Worm (Caenorhabditis elegans) whole organism, midembryonic: ENCODE results near the gene exos-4.2.

Source experiments
- T22C8.4 ChIP-seq: fragments of 200-800 bp; sonication (Bioruptor generic); IDR thresholded peaks from 2 replicates; pipeline ENCODE4 v1.3.6; 2022; ENCODE audit warnings: missing genetic modification characterization, missing compliant biosample characterization
- cog-1 ChIP-seq: sonication (generic microtip); optimal IDR thresholded peaks from 2 replicates; lab custom pipeline; 2016; ENCODE audit warnings: missing genetic modification characterization, missing compliant biosample characterization
- flt-1 ChIP-seq: fragments of 200-800 bp; sonication (Bioruptor generic); IDR thresholded peaks from 2 replicates; pipeline ENCODE4 v1.3.6; 2022; ENCODE audit warnings: missing genetic modification characterization, missing compliant biosample characterization
- klf-2 ChIP-seq: fragments of 200-800 bp; sonication (Bioruptor generic); conservative IDR thresholded peaks from 2 replicates; pipeline ENCODE4 v1.3.6; 2022; ENCODE audit warnings: missing genetic modification reagents, missing genetic modification characterization, missing compliant biosample characterization
- med-1 ChIP-seq: sonication (generic microtip); optimal IDR thresholded peaks from 2 replicates; lab custom pipeline; 2017; ENCODE audit warnings: missing genetic modification characterization, mild to moderate bottlenecking, missing compliant biosample characterization, antibody characterized with exemption, missing genetic modification reagents; ENCODE audit not compliant: insufficient read depth
- ref-1 ChIP-seq: fragments of 200-800 bp; sonication (Bioruptor generic); conservative IDR thresholded peaks from 2 replicates; pipeline ENCODE4 v1.3.6; 2022; ENCODE audit warnings: missing genetic modification reagents, missing genetic modification characterization, missing compliant biosample characterization
- tab-1 ChIP-seq: fragments of 200-800 bp; sonication (Bioruptor generic); IDR thresholded peaks from 2 replicates; pipeline ENCODE4 v1.3.6; 2022; ENCODE audit warnings: missing genetic modification characterization, missing compliant biosample characterization
- ztf-23 ChIP-seq: fragments of 200-800 bp; sonication (Bioruptor generic); IDR thresholded peaks from 2 replicates; pipeline ENCODE4 v1.3.6; 2022; ENCODE audit warnings: missing genetic modification reagents, missing genetic modification characterization, missing compliant biosample characterization
- ztf-29 ChIP-seq: fragments of 200-800 bp; sonication (Bioruptor generic); IDR thresholded peaks from 2 replicates; pipeline ENCODE4 v1.3.6; 2022; ENCODE audit warnings: missing genetic modification reagents, missing genetic modification characterization, missing compliant biosample characterization

Gene exos-4.2

DNA sequence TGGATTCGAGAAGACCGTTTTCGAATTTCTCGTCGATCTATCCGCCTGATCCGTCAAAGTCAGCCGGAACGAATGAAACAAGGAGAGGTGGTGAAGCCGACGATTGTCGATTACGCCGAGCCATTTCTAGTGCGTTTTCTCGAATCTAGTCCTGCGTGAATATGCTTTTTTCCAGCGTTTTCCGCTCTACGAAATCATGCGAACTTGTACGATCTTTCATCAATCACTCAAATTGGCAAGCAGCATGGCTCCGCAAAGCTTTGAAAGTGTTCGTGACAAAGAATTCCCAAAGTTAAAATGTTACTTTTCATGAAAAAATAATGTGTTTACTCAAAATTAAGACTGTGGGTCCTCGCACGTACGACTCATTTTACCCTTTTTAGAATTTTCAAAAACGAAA is 36.9 kb downstream of the exos-4.2 start:
- TF ChIP-seq ref-1 (GFP tag; lab: Robert Waterston, UW) (no peak), flt-1 (GFP tag; lab: Robert Waterston, UW) (no peak), tab-1 (no peak), cog-1 (tag; lab: Kevin White, UChicago) (no peak), T22C8.4 (no peak), ztf-29 (GFP tag; lab: Robert Waterston, UW) (no peak), ztf-23 (no peak), med-1 (GFP tag; lab: Kevin White, UChicago) (no peak), klf-2 (no peak)

DNA sequence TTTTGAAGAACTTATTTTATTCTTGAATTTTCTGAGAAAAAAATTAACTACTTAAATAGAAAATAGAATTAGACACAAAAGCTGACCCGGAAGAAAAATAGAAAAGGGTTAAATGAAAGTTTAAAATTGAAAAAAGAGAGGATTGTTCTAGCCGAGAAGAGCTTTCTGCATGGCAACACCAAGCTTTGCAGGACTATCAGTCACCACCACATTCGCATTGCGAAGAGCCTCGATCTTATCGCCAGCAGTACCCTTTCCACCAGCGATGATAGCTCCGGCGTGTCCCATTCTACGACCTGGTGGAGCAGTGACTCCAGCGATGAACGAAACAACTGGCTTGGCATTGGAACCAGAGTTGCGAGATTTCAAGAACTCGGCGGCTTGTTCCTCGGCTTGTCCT is 40.1 kb downstream of the exos-4.2 start:
- TF ChIP-seq ref-1 (GFP tag; lab: Robert Waterston, UW) (no peak), klf-2 (no peak), ztf-29 (GFP tag; lab: Robert Waterston, UW) (no peak), T22C8.4 (no peak), ztf-23 (no peak), tab-1 (no peak), flt-1 (GFP tag; lab: Robert Waterston, UW) (no peak), cog-1 (tag; lab: Kevin White, UChicago) (no peak), med-1 (GFP tag; lab: Kevin White, UChicago) (no peak)

DNA sequence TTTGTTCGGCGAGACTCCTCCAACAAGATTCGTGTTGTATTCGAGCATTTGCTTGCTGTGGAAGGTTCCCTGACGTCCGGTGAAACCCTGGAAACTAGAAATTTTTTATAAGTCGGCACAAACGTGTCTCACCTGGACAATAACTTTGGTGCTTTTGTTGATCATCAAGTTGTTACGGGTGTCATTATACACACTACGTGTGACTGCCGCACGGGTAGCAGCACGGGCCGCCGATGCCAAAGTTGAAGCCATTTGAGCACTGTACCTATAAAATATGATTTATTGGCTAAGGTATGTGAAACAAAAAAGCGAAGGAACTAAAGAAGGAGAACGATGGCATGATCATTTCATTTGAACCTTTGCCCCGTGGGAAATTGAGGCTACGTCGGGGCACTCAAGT is 41.1 kb downstream of the exos-4.2 start, which contains the start of gene sucl-2:
TSS of gene sucl-2 (minus strand) at position 265 of the 400 bp plus-strand sequence.
- TF ChIP-seq ztf-29 (GFP tag; lab: Robert Waterston, UW) (no peak), med-1 (GFP tag; lab: Kevin White, UChicago) (no peak), tab-1 (no peak), ztf-23 (no peak), klf-2 (no peak), ref-1 (GFP tag; lab: Robert Waterston, UW) (no peak), cog-1 (tag; lab: Kevin White, UChicago) (no peak), T22C8.4 (no peak), flt-1 (GFP tag; lab: Robert Waterston, UW) (no peak)

DNA sequence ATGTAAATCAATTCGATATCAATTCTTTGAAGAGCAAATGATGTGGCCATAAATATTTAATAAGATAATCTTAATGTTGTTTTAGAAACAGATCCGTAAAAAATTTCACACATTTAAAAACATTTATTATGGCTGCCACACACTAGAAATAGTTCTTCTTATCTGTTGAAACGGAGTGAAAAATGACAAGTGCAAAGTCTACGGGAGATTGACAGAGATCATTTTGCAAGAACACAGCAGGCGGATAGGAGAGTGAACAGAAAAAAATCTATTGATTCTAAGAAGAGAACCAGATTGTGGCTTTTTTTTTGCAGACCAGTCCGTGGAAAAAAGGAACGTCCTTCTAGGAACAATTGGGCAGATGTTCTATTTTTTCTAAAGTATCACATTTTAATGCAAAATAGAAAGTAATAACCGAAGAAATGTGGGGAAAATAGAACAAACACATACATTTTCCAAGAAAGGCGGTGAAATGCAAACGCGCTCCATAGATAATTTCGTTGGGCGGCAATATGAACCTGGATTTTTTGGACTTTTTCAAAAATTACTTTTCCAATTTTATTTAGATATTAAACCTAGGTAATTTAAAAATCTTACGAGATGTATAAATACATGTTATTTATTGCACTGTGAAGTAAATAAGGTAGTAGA is 41.7 kb downstream of the exos-4.2 start:
- TF ChIP-seq tab-1 (no peak), ref-1 (GFP tag; lab: Robert Waterston, UW) (no peak), flt-1 (GFP tag; lab: Robert Waterston, UW) (no peak), cog-1 (tag; lab: Kevin White, UChicago) (no peak), klf-2 (no peak), ztf-29 (GFP tag; lab: Robert Waterston, UW) (no peak), T22C8.4 (no peak), ztf-23 (no peak), med-1 (GFP tag; lab: Kevin White, UChicago) (no peak)

DNA sequence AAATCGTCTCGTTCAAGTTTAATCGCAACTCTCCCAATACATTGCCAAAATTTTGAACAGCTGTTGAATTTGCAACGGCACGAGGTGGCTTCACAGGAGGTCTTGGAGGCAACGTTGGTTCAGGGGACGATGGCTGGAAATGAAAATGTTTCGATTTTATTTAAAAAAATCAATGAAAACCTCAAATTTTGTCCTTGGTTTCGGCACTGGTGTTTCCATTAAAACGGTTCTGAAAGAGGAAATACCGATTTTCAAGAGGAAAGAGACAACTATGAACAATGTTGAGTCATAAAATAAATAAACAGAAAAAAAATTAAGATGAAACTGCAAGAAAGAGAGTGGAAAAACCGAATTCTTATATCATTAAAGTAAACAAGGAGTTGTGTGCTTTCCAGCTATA is 47.3 kb downstream of the exos-4.2 start, which contains the start of gene F23H11.4:
TSS of gene F23H11.4 (minus strand) at position 229 of the 400 bp plus-strand sequence.
- TF ChIP-seq tab-1 (no peak), flt-1 (GFP tag; lab: Robert Waterston, UW) (no peak), ztf-29 (GFP tag; lab: Robert Waterston, UW) (no peak), T22C8.4 (no peak), ztf-23 (no peak)

DNA sequence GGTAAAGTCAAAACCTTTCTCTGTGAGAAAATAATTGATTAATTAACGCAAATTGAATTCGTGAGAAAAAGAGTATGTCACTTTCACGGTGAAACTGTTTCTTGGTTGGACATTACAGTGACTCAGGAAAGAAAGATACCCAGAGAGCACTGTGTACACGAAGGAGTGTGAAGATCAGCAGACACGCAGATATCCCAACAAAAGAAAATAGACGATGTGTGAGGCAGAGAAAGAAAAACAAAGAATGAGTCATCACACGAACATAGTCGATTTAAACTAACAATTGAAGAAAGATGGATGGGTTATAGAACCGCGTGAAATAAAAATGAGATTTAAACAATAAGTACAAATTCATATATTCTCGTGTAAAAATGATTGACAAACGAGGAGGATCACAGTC is 48.0 kb downstream of the exos-4.2 start:
- TF ChIP-seq T22C8.4 (no peak), flt-1 (GFP tag; lab: Robert Waterston, UW) (no peak)

DNA sequence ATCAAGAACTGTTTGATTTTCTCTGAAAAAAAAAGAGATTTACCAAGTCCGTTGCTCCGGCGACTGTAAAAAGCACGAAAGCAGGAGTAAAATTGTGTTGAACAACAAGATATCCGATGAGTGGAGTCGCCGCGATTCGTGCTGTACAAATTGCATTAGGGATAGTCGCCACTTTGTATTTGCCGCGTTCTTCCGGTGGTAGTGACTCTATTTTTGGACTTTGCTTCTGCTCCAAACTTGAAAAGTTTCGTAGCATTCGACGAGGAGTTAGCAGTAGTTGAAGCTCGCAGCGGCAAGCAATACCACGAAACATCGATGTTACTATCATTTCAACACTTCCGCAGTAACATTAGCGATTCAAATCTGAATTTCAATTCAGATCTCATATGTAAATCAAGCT is 49.5 kb downstream of the exos-4.2 start, which contains the start of gene crls-1:
TSS of gene crls-1 (minus strand) at position 363 of the 400 bp plus-strand sequence.
- TF ChIP-seq cog-1 (tag; lab: Kevin White, UChicago): no peak
- TF ChIP-seq klf-2: no peak
- TF ChIP-seq ztf-29 (GFP tag; lab: Robert Waterston, UW): no peak
- TF ChIP-seq flt-1 (GFP tag; lab: Robert Waterston, UW): no peak
- TF ChIP-seq ztf-23: no peak
- no peak for TF ChIP-seq ref-1 (GFP tag; lab: Robert Waterston, UW)
- no peak for TF ChIP-seq tab-1
- TF ChIP-seq med-1 (GFP tag; lab: Kevin White, UChicago): no peak
- TF ChIP-seq T22C8.4: no peak

DNA sequence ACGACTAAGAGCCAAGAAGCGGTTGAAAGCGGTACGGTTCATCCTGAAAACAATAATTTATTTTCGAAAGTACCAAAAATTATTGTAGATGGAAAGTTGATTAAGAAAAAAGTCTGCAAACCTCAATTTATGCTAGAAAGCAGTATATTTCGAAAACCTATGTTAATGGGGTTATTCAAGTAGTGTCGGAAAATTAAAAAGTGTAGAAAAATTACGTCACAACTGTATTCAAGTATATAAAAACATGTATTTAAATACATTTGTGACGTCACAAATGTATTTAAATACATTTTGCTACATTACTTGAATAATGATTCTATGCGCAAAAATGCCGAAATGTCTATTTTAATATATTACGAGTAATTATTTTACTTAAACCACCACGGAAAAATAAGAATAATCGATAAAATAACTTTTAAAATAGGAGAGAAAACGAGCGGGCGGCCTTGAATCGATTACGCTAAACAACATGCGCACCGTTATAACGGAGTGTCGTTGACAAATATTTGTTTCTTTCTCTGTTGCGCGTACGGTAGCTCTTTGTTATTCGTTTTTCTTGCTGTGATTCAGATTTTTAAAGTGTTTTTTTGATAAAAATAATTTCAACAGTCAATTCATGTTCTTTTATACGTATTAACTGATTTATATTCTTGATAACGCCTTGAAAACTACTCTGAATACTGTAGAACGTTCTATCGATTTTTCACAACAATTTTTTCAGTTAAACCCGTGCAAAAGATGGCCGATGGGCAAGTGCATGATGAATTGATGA is 50.7 kb downstream of the exos-4.2 start, which contains the start of the genes F23H11.5 and bra-2:
TSS of gene F23H11.5 (minus strand) at position 51 of the 772 bp plus-strand sequence.
TSS of gene bra-2 (plus strand) at position 722 of the 772 bp plus-strand sequence.
- TF ChIP-seq flt-1 (GFP tag; lab: Robert Waterston, UW) (no peak), ztf-29 (GFP tag; lab: Robert Waterston, UW) (no peak), klf-2 (no peak), med-1 (GFP tag; lab: Kevin White, UChicago) (no peak), ref-1 (GFP tag; lab: Robert Waterston, UW) (no peak), cog-1 (tag; lab: Kevin White, UChicago) (no peak), T22C8.4 (no peak), ztf-23 (no peak), tab-1 (no peak)
